Worm (Caenorhabditis elegans): ENCODE data around the gene scrm-8.
"Not testable (repeated sequence)": the region's sequence is repeated elsewhere in the genome, so short reads cannot be mapped to it uniquely, and the experiment has no call there.

The scrm-8 gene

DNA sequence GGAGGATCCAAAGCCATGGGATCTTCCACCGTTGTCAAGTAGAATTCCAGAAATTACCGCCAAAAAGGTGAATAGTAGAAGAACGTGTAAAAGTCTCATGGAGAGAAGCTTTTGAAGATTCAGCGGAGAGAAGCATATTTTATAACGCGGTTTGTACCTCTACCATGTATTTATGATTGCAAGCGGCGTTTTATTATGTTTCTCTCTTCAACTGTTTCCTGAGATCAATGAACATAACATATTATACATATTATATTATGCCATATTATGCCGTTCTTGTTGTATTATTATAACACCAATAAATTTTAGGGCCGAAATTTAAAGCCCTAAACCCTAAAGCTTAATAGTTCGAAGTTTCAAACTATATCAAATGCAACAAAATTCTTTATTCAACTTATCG lies 24.2 kb upstream of the scrm-8 start, which contains the start of gene F49F1.18:
Gene F49F1.18, minus strand, starts transcription at position 101 of the 400 bp plus-strand sequence.
- no peak for TF ChIP-seq die-1 (tag; optimal IDR thresholded peaks at IDR 0.05)
- no peak for TF ChIP-seq ceh-40 (GFP tag; IDR thresholded peaks at IDR 0.05)
- no peak for TF ChIP-seq ZK185.1 (tag; optimal IDR thresholded peaks at IDR 0.05; ENCODE audit: poor library complexity, severe bottlenecking)
- no peak for TF ChIP-seq rcor-1 (GFP tag; IDR thresholded peaks at IDR 0.05)
- TF ChIP-seq aptf-3 (GFP tag; IDR thresholded peaks at IDR 0.05): no peak
- no peak for TF ChIP-seq ztf-26 (tag; optimal IDR thresholded peaks at IDR 0.05)
- no peak for TF ChIP-seq zfh-2 (GFP tag; conservative IDR thresholded peaks at IDR 0.05)
- TF ChIP-seq him-1 (tag; optimal IDR thresholded peaks at IDR 0.05): no peak
- no peak for TF ChIP-seq ztf-6 (GFP tag; IDR thresholded peaks at IDR 0.05)

ce11 chrIV:4141311-4141710 lies 23.2 kb upstream of the scrm-8 start, which contains the start of gene F49F1.11:
TSS of gene F49F1.11 (minus strand) at chrIV:4141411.
- no peak for TF ChIP-seq Y67H2A.10 (GFP tag; conservative IDR thresholded peaks at IDR 0.05)
- TF ChIP-seq lsl-1 (GFP tag; optimal IDR thresholded peaks at IDR 0.05): no peak
- TF ChIP-seq efl-1 (GFP tag; optimal IDR thresholded peaks at IDR 0.05): no peak
- no peak for TF ChIP-seq cebp-2 (GFP tag; IDR thresholded peaks at IDR 0.05)
- TF ChIP-seq madf-10 (tag; optimal IDR thresholded peaks at IDR 0.05): no peak
- no peak for TF ChIP-seq snpc-3.4 (tag; optimal IDR thresholded peaks at IDR 0.05)
- no peak for TF ChIP-seq F52B5.7 (tag; optimal IDR thresholded peaks at IDR 0.05)
- TF ChIP-seq bed-2 (GFP tag; IDR thresholded peaks at IDR 0.05): no peak

DNA sequence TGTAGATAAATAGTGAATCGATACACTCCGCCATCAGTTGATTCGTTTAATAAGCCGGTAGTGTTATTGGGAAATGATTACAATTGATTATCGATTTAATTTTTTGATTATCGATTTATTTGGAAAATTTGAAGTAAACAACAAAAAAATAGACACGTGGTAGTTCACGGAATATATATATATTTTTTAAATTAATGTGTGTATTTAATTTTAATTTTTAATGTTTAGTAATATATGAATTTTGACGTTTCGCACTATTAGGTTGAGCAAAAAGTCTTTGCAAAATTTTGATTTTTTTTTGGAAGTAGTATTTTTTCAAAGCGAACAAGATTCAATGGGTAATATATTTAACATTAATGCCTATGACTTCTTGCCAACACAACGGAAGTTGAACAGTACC lies 21.5 kb upstream of the scrm-8 start, which contains the start of gene F49F1.12:
Gene F49F1.12, minus strand, starts transcription at position 101 of the 400 bp plus-strand sequence.
- TF ChIP-seq lsy-27 (tag; optimal IDR thresholded peaks at IDR 0.05; ENCODE audit: borderline replicate concordance, insufficient read depth); C17E4.6 (GFP tag; IDR thresholded peaks at IDR 0.05); madf-6 (GFP tag; IDR thresholded peaks at IDR 0.05): not testable (repeated sequence)

- TF ChIP-seq F52B5.7 (tag; optimal IDR thresholded peaks at IDR 0.05) (no peak), ztf-3 (GFP tag; optimal IDR thresholded peaks at IDR 0.05) (no peak), sea-2 (GFP tag; IDR thresholded peaks at IDR 0.05) (no peak), sptf-2 (GFP tag; optimal IDR thresholded peaks at IDR 0.05) (no peak), athp-1 (tag; optimal IDR thresholded peaks at IDR 0.05) (no peak)
These were observed 19.7 kb upstream of the scrm-8 start, which contains the start of gene R07C12.3 for ce11 chrIV:4144784-4145183. TSS of gene R07C12.3 (plus strand) at chrIV:4145084.

ce11 chrIV:4147891-4148290 lies 16.6 kb upstream of the scrm-8 start:
- TF ChIP-seq F57A8.1 (GFP tag; optimal IDR thresholded peaks at IDR 0.05) (no peak), nhr-80 (tag; optimal IDR thresholded peaks at IDR 0.05) (peak; percentile 77)

DNA sequence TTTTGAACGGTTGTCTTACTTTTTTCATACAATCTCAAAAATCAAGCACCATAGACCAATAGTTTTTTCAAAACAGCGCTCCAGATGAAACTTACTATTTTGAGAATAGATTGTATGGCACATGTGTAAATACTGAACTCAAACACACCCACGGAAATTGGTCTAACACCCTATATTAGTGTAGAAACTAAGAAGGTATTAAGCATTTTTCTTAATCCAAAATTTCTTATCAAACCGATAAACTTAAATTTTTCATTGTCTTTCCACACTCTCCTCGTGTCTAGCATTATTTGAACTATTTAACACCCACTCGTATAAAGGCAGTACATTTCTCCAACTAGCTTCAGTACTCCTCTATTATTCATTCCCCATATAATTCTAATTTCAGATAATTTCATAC lies 14.4 kb upstream of the scrm-8 start:
- TF ChIP-seq ztf-26 (tag; optimal IDR thresholded peaks at IDR 0.05) (no peak), sea-2 (GFP tag; IDR thresholded peaks at IDR 0.05) (no peak), somi-1 (GFP tag; optimal IDR thresholded peaks at IDR 0.05) (no peak), snpc-4 (GFP tag; optimal IDR thresholded peaks at IDR 0.05) (no peak), snpc-4 (tag; optimal IDR thresholded peaks at IDR 0.05) (no peak), madf-3 (GFP tag; IDR thresholded peaks at IDR 0.05) (no peak), mcd-1 (GFP tag; IDR thresholded peaks at IDR 0.05) (no peak), dpff-1 (tag; optimal IDR thresholded peaks at IDR 0.05) (no peak), xnd-1 (tag; optimal IDR thresholded peaks at IDR 0.05) (no peak), lin-35 (GFP tag; optimal IDR thresholded peaks at IDR 0.05) (no peak), pbrm-1 (GFP tag; IDR thresholded peaks at IDR 0.05) (no peak), mxl-1 (tag; optimal IDR thresholded peaks at IDR 0.05) (no peak)

Measured in whole organism, young adult.